Fruit fly (Drosophila melanogaster): ENCODE results near the gene Mpi.

Mpi gene

dm6 chr3R:9800644-9801330 lies 41.4 kb downstream of the Mpi start, which contains the start of the genes CG9467 and CG8526 (continued):
- TF ChIP-seq zen (tag; optimal IDR thresholded peaks at IDR 0.05) = peak; percentile 38
- no peak for TF ChIP-seq CG4707 (GFP tag; optimal IDR thresholded peaks at IDR 0.05)
- TF ChIP-seq dpn (GFP tag; optimal IDR thresholded peaks at IDR 0.05) = peak; percentile 52 to 71
- TF ChIP-seq Dbx (GFP tag; IDR thresholded peaks at IDR 0.05) = peak; percentile 70; the same call in 2 of the 3 replicates
- peak; percentile 65; the same call in 1 of the 2 replicates for TF ChIP-seq vvl (GFP tag; IDR thresholded peaks at IDR 0.05)
- TF ChIP-seq her (GFP tag; optimal IDR thresholded peaks at IDR 0.05) = no peak
- no peak for TF ChIP-seq prd (optimal IDR thresholded peaks at IDR 0.05)
- peak; percentile 84 for TF ChIP-seq prd (GFP tag; IDR thresholded peaks at IDR 0.05)
- peak; percentile 44 for TF ChIP-seq cato (GFP tag; optimal IDR thresholded peaks at IDR 0.05; ENCODE audit: borderline replicate concordance)
- peak; percentile 58 for TF ChIP-seq fd3F (GFP tag; optimal IDR thresholded peaks at IDR 0.05)
- peak; percentile 64 for TF ChIP-seq NFAT (GFP tag; IDR thresholded peaks at IDR 0.05)
- peak; percentile 69 for TF ChIP-seq Ssrp (tag; optimal IDR thresholded peaks at IDR 0.05)
- TF ChIP-seq CG9609 (GFP tag; optimal IDR thresholded peaks at IDR 0.05) = no peak
- TF ChIP-seq Rx (GFP tag; IDR thresholded peaks at IDR 0.05) = no peak
- peak; percentile 11 for TF ChIP-seq pho (GFP tag; optimal IDR thresholded peaks at IDR 0.05)
- TF ChIP-seq Bdp1 (GFP tag; optimal IDR thresholded peaks at IDR 0.05) = peak; percentile 15
- peak; percentile 55; the same call in 2 of the 3 replicates for TF ChIP-seq zfh1 (GFP tag; IDR thresholded peaks at IDR 0.05)
- TF ChIP-seq Oli (tag; optimal IDR thresholded peaks at IDR 0.05) = peak; percentile 37
- TF ChIP-seq CG16813 (GFP tag; IDR thresholded peaks at IDR 0.05; ENCODE audit: partially characterized antibody) = peak; percentile 81
- TF ChIP-seq CG9797 (GFP tag; optimal IDR thresholded peaks at IDR 0.05) = peak; percentile 85
- TF ChIP-seq slou (GFP tag; optimal IDR thresholded peaks at IDR 0.05) = peak; percentile 59
- TF ChIP-seq E2f2 (GFP tag; IDR thresholded peaks at IDR 0.05) = peak; percentile 82
- TF ChIP-seq CG13424 (tag; optimal IDR thresholded peaks at IDR 0.05) = peak; percentile 82
- TF ChIP-seq Vsx1 (GFP tag; optimal IDR thresholded peaks at IDR 0.05) = no peak
- TF ChIP-seq CG18476 (GFP tag; optimal IDR thresholded peaks at IDR 0.05) = peak; percentile 25
- TF ChIP-seq CG7963 (GFP tag; IDR thresholded peaks at IDR 0.05; ENCODE audit: partially characterized antibody) = peak; percentile 49; the same call in 2 of the 3 replicates
- TF ChIP-seq CG12299 (tag; optimal IDR thresholded peaks at IDR 0.05) = no peak
- TF ChIP-seq CG9437 (GFP tag; optimal IDR thresholded peaks at IDR 0.05) = peak; percentile 50
- TF ChIP-seq CG30403 (GFP tag; optimal IDR thresholded peaks at IDR 0.05) = peak; percentile 80
- peak; percentile 27; the same call in 1 of the 3 replicates for TF ChIP-seq H15 (GFP tag; IDR thresholded peaks at IDR 0.05)
- peak; percentile 38 for TF ChIP-seq CG10979 (tag; optimal IDR thresholded peaks at IDR 0.05)
- peak; percentile 80 for TF ChIP-seq CG4617 (GFP tag; optimal IDR thresholded peaks at IDR 0.05; ENCODE audit: borderline replicate concordance)
- peak; percentile 58 for TF ChIP-seq CG13624 (GFP tag; optimal IDR thresholded peaks at IDR 0.05)
- TF ChIP-seq CG18011 (GFP tag; optimal IDR thresholded peaks at IDR 0.05) = peak; percentile 26
- TF ChIP-seq Mad (GFP tag; optimal IDR thresholded peaks at IDR 0.05) = peak; percentile 5
- peak; percentile 40 for TF ChIP-seq vfl (GFP tag; optimal IDR thresholded peaks at IDR 0.05)
- peak; percentile 71 for TF ChIP-seq HLH4C (GFP tag; IDR thresholded peaks at IDR 0.05; ENCODE audit: partially characterized antibody)
- peak; percentile 24 for TF ChIP-seq ems (GFP tag; optimal IDR thresholded peaks at IDR 0.05)
- TF ChIP-seq Fer3 (tag; optimal IDR thresholded peaks at IDR 0.05) = peak; percentile 53
- peak; percentile 71 for TF ChIP-seq CG34224 (GFP tag; IDR thresholded peaks at IDR 0.05; ENCODE audit: partially characterized antibody)
- no peak for TF ChIP-seq jumu (GFP tag; optimal IDR thresholded peaks at IDR 0.05)
- no peak for TF ChIP-seq Dip2 (GFP tag; IDR thresholded peaks at IDR 0.05)
- peak; percentile 52; the same call in 2 of the 3 replicates for TF ChIP-seq croc (GFP tag; conservative IDR thresholded peaks at IDR 0.05)
- no peak for TF ChIP-seq yki (optimal IDR thresholded peaks at IDR 0.05)
- TF ChIP-seq CG11247 (GFP tag; IDR thresholded peaks at IDR 0.05) = 0 out of 2 replicates have a peak, but pooled peaks have one; percentile 29
- TF ChIP-seq CG12155 (GFP tag; optimal IDR thresholded peaks at IDR 0.05) = peak; percentile 59
- peak; percentile 50 for TF ChIP-seq CG10654 (GFP tag; optimal IDR thresholded peaks at IDR 0.05)
- peak; percentile 24 for TF ChIP-seq CG17186 (GFP tag; optimal IDR thresholded peaks at IDR 0.05)
- peak; percentile 57; the same call in 3 of the 4 replicates for TF ChIP-seq Gug (GFP tag; IDR thresholded peaks at IDR 0.05)

Measured in whole organism, embryonic.